Fruit fly (Drosophila melanogaster) whole organism, embryonic: Measurements from ENCODE around the gene Rsph1.

ENCODE experiments used
- Adf1 ChIP-seq: fragments of 200-800 bp; sonication (Bioruptor generic); IDR thresholded peaks from 2 replicates; pipeline ENCODE4 v1.3.6; 2022; ENCODE audit warnings: missing biosample characterization, missing genetic modification characterization
- Bdp1 ChIP-seq: fragments of 200-800 bp; sonication (Bioruptor generic); optimal IDR thresholded peaks from 3 replicates; lab custom pipeline; 2016; ENCODE audit warnings: missing biosample characterization, missing genetic modification characterization
- Blimp-1 ChIP-seq: fragments of 200-800 bp; sonication (Bioruptor generic); optimal IDR thresholded peaks from 3 replicates; lab custom pipeline; 2018; ENCODE audit warnings: missing biosample characterization, missing genetic modification characterization, mild to moderate bottlenecking, moderate library complexity, missing genetic modification reagents
- C15 ChIP-seq: fragments of 200-800 bp; sonication (Bioruptor generic); IDR thresholded peaks from 3 replicates; pipeline ENCODE4 v1.3.6; 2022; ENCODE audit warnings: missing biosample characterization, missing genetic modification characterization
- CG10543 ChIP-seq: fragments of 200-800 bp; sonication (Bioruptor generic); optimal IDR thresholded peaks from 3 replicates; lab custom pipeline; 2017; ENCODE audit warnings: missing biosample characterization, mild to moderate bottlenecking, missing genetic modification characterization, moderate library complexity
- CG13424 ChIP-seq: fragments of 200-800 bp; sonication (Bioruptor generic); optimal IDR thresholded peaks from 2 replicates; lab custom pipeline; 2019; ENCODE audit warnings: missing biosample characterization, mild to moderate bottlenecking, missing genetic modification characterization, moderate library complexity
- CG14441 ChIP-seq: fragments of 200-800 bp; sonication (Bioruptor generic); IDR thresholded peaks from 2 replicates; pipeline ENCODE4 v1.3.6; 2022; ENCODE audit warnings: missing biosample characterization, missing genetic modification characterization
- CG16863 ChIP-seq: fragments of 200-800 bp; sonication (Bioruptor generic); optimal IDR thresholded peaks from 3 replicates; lab custom pipeline; 2016; ENCODE audit warnings: missing biosample characterization, missing genetic modification characterization
- CG2199 ChIP-seq: fragments of 200-800 bp; sonication (Bioruptor generic); IDR thresholded peaks from 3 replicates; pipeline ENCODE4 v1.3.6; 2022; ENCODE audit warnings: missing biosample characterization, missing genetic modification characterization
- CG31365 ChIP-seq: fragments of 200-800 bp; sonication (Bioruptor generic); optimal IDR thresholded peaks from 2 replicates; lab custom pipeline; 2018; ENCODE audit warnings: missing biosample characterization, mild to moderate bottlenecking, missing genetic modification characterization
- CG32767 ChIP-seq: fragments of 200-800 bp; sonication (Bioruptor generic); IDR thresholded peaks from 2 replicates; pipeline ENCODE4 v1.3.6; 2022; ENCODE audit warnings: missing biosample characterization, missing genetic modification characterization
- CG34224 ChIP-seq: fragments of 200-800 bp; sonication (Bioruptor generic); IDR thresholded peaks from 3 replicates; pipeline ENCODE4 v1.3.6; 2022; ENCODE audit warnings: missing biosample characterization, missing genetic modification characterization; ENCODE audit not compliant: partially characterized antibody
- CG6854 ChIP-seq: fragments of 200-800 bp; sonication (Bioruptor generic); optimal IDR thresholded peaks from 3 replicates; lab custom pipeline; 2017; ENCODE audit warnings: missing biosample characterization, mild to moderate bottlenecking, missing genetic modification characterization
- CG7271 ChIP-seq: fragments of 200-800 bp; sonication (Bioruptor generic); optimal IDR thresholded peaks from 2 replicates; lab custom pipeline; 2018; ENCODE audit warnings: missing biosample characterization, mild to moderate bottlenecking, missing genetic modification characterization, moderate library complexity
- CHES-1-like ChIP-seq: fragments of 200-800 bp; sonication (Bioruptor generic); optimal IDR thresholded peaks from 2 replicates; lab custom pipeline; 2016; ENCODE audit warnings: missing biosample characterization, missing genetic modification characterization
- D ChIP-seq, 2 experiments: fragments of 200-800 bp in 1 of 2; fragments of >200 bp in 1 of 2; sonication (Bioruptor generic) in 1 of 2; optimal IDR thresholded peaks; 2 replicates in 1 of 2; 3 replicates in 1 of 2; lab custom pipeline; 2017; ENCODE audit warnings: mild to moderate bottlenecking in 1 of 2, missing biosample characterization in 1 of 2, missing genetic modification characterization in 1 of 2, missing genetic modification reagents in 1 of 2
- Dbx ChIP-seq: fragments of 200-800 bp; sonication (Bioruptor generic); IDR thresholded peaks from 3 replicates; pipeline ENCODE4 v1.3.6; 2022; ENCODE audit warnings: missing biosample characterization, missing genetic modification characterization
- Deaf1 ChIP-seq: fragments of 200-800 bp; optimal IDR thresholded peaks from 3 replicates; lab custom pipeline; 2019; ENCODE audit warnings: missing biosample characterization, mild to moderate bottlenecking, missing genetic modification characterization, moderate library complexity
- Gsc ChIP-seq: fragments of 200-800 bp; sonication (Bioruptor generic); IDR thresholded peaks from 2 replicates; pipeline ENCODE4 v1.3.6; 2022; ENCODE audit warnings: missing biosample characterization, missing genetic modification characterization
- H2.0 ChIP-seq: fragments of 200-800 bp; sonication (Bioruptor generic); IDR thresholded peaks from 2 replicates; pipeline ENCODE4 v1.3.6; 2022; ENCODE audit warnings: missing biosample characterization, missing genetic modification characterization
- Hand ChIP-seq: fragments of 200-800 bp; sonication (Bioruptor generic); optimal IDR thresholded peaks from 2 replicates; lab custom pipeline; 2017; ENCODE audit warnings: mild to moderate bottlenecking, missing biosample characterization, missing genetic modification reagents, missing genetic modification characterization
- HmgD ChIP-seq: fragments of 200-800 bp; sonication (Bioruptor generic); optimal IDR thresholded peaks from 3 replicates; lab custom pipeline; 2016; ENCODE audit warnings: missing biosample characterization, missing genetic modification characterization
- Hmx ChIP-seq: fragments of 200-800 bp; sonication (Bioruptor generic); optimal IDR thresholded peaks from 2 replicates; lab custom pipeline; 2016; ENCODE audit warnings: missing biosample characterization, missing genetic modification characterization
- Med ChIP-seq: fragments of 200-800 bp; sonication (Bioruptor generic); peaks from one replicate; lab custom pipeline; 2016; ENCODE audit warnings: missing biosample characterization, missing genetic modification characterization, mild to moderate bottlenecking, inconsistent platforms, moderate library complexity
- NfI ChIP-seq: fragments of 200-800 bp; sonication (Bioruptor generic); optimal IDR thresholded peaks from 3 replicates; lab custom pipeline; 2018; ENCODE audit warnings: missing biosample characterization, mild to moderate bottlenecking, missing genetic modification characterization, moderate library complexity
- Optix ChIP-seq: fragments of 200-800 bp; sonication (Bioruptor generic); IDR thresholded peaks from 3 replicates; pipeline ENCODE4 v1.3.6; 2022; ENCODE audit warnings: missing biosample characterization, missing genetic modification characterization
- Pdp1 ChIP-seq, 2 experiments: fragments of 200-800 bp; sonication (Bioruptor generic); optimal IDR thresholded peaks; 3 replicates each; lab custom pipeline; 2016; ENCODE audit warnings: missing biosample characterization in 2 of 2, missing genetic modification characterization in 2 of 2, mild to moderate bottlenecking in 1 of 2, moderate library complexity in 1 of 2
- Stat92E ChIP-seq, 3 experiments: fragments of >200 bp in 2 of 3; fragments of 200-800 bp in 1 of 3; sonication (Bioruptor generic) in 1 of 3; optimal IDR thresholded peaks; 2 replicates each; lab custom pipeline; 2017 to 2019; ENCODE audit warnings: missing biosample characterization in 3 of 3, missing genetic modification characterization in 3 of 3, mild to moderate bottlenecking in 1 of 3, moderate library complexity in 1 of 3
- Xbp1 ChIP-seq: fragments of 200-800 bp; sonication (Bioruptor generic); optimal IDR thresholded peaks from 3 replicates; lab custom pipeline; 2016; ENCODE audit warnings: missing biosample characterization, mild to moderate bottlenecking, missing genetic modification characterization
- ac ChIP-seq: fragments of 200-800 bp; sonication (Bioruptor generic); optimal IDR thresholded peaks from 3 replicates; lab custom pipeline; 2017; ENCODE audit warnings: missing biosample characterization, mild to moderate bottlenecking, missing genetic modification characterization
- az2 ChIP-seq: fragments of 200-800 bp; sonication (Bioruptor generic); optimal IDR thresholded peaks from 3 replicates; lab custom pipeline; 2016; ENCODE audit warnings: missing biosample characterization, missing genetic modification characterization
- bowl ChIP-seq: fragments of 200-800 bp; sonication (Bioruptor generic); IDR thresholded peaks from 2 replicates; pipeline ENCODE4 v1.3.6; 2022; ENCODE audit warnings: missing biosample characterization, missing genetic modification characterization
- crol ChIP-seq: fragments of 200-800 bp; sonication (Bioruptor generic); IDR thresholded peaks from 2 replicates; pipeline ENCODE4 v1.3.6; 2022; ENCODE audit warnings: missing biosample characterization, missing genetic modification characterization
- crp ChIP-seq, 2 experiments: fragments of 200-800 bp; sonication (Bioruptor generic); optimal IDR thresholded peaks; 2 replicates in 1 of 2; 3 replicates in 1 of 2; lab custom pipeline; 2017; ENCODE audit warnings: missing biosample characterization in 2 of 2, missing genetic modification characterization in 2 of 2, mild to moderate bottlenecking in 1 of 2, moderate library complexity in 1 of 2
- cwo ChIP-seq: fragments of 200-800 bp; sonication (Bioruptor generic); optimal IDR thresholded peaks from 3 replicates; lab custom pipeline; 2017; ENCODE audit warnings: missing biosample characterization, missing genetic modification characterization, mild to moderate bottlenecking, moderate library complexity, missing genetic modification reagents
- dan ChIP-seq: fragments of 200-800 bp; sonication (Bioruptor generic); IDR thresholded peaks from 2 replicates; pipeline ENCODE4 v1.3.6; 2022; ENCODE audit warnings: missing biosample characterization, missing genetic modification characterization
- ewg ChIP-seq: fragments of 200-800 bp; sonication (Bioruptor generic); optimal IDR thresholded peaks from 3 replicates; lab custom pipeline; 2017; ENCODE audit warnings: mild to moderate bottlenecking, missing biosample characterization, missing genetic modification reagents, missing genetic modification characterization
- fd3F ChIP-seq: fragments of 200-800 bp; sonication (Bioruptor generic); optimal IDR thresholded peaks from 2 replicates; lab custom pipeline; 2018; ENCODE audit warnings: missing biosample characterization, mild to moderate bottlenecking, missing genetic modification characterization, moderate library complexity
- gsb ChIP-seq: fragments of 200-800 bp; sonication (Bioruptor generic); IDR thresholded peaks from 2 replicates; pipeline ENCODE4 v1.3.6; 2022; ENCODE audit warnings: missing biosample characterization, missing genetic modification characterization
- lbe ChIP-seq: fragments of 200-800 bp; sonication (Bioruptor generic); optimal IDR thresholded peaks from 2 replicates; lab custom pipeline; 2016; ENCODE audit warnings: missing biosample characterization, mild to moderate bottlenecking, missing genetic modification characterization
- luna ChIP-seq: fragments of 200-800 bp; sonication (Bioruptor generic); optimal IDR thresholded peaks from 2 replicates; lab custom pipeline; 2016; ENCODE audit warnings: missing biosample characterization, missing genetic modification characterization
- onecut ChIP-seq: fragments of 200-800 bp; sonication (Bioruptor generic); IDR thresholded peaks from 2 replicates; pipeline ENCODE4 v1.3.6; 2022; ENCODE audit warnings: missing biosample characterization, missing genetic modification characterization
- phol ChIP-seq: fragments of 200-800 bp; sonication (Bioruptor generic); optimal IDR thresholded peaks from 3 replicates; lab custom pipeline; 2018; ENCODE audit warnings: missing biosample characterization, mild to moderate bottlenecking, missing genetic modification characterization, moderate library complexity
- pum ChIP-seq: fragments of 200-800 bp; sonication (Bioruptor generic); optimal IDR thresholded peaks from 2 replicates; lab custom pipeline; 2016; ENCODE audit warnings: missing biosample characterization, missing genetic modification characterization
- scrt ChIP-seq: fragments of 200-800 bp; sonication (Bioruptor generic); optimal IDR thresholded peaks from 2 replicates; lab custom pipeline; 2018; ENCODE audit warnings: missing biosample characterization, mild to moderate bottlenecking, missing genetic modification characterization, moderate library complexity
- sd ChIP-seq: fragments of 200-800 bp; sonication (Bioruptor generic); optimal IDR thresholded peaks from 3 replicates; lab custom pipeline; 2018; ENCODE audit warnings: missing biosample characterization, mild to moderate bottlenecking, missing genetic modification characterization, moderate library complexity
- sens ChIP-seq: fragments of 200-800 bp; sonication (Bioruptor generic); peaks from one replicate; lab custom pipeline; 2016; ENCODE audit warnings: missing biosample characterization, missing genetic modification characterization
- sqz ChIP-seq: fragments of 200-800 bp; sonication (Bioruptor generic); optimal IDR thresholded peaks from 3 replicates; lab custom pipeline; 2018; ENCODE audit warnings: missing biosample characterization, mild to moderate bottlenecking, missing genetic modification characterization
- sr ChIP-seq: fragments of 200-800 bp; sonication (Bioruptor generic); IDR thresholded peaks from 3 replicates; pipeline ENCODE4 v1.3.6; 2022; ENCODE audit warnings: missing biosample characterization, missing genetic modification characterization
- unc-4 ChIP-seq: fragments of 200-800 bp; sonication (Bioruptor generic); IDR thresholded peaks from 2 replicates; pipeline ENCODE4 v1.3.6; 2022; ENCODE audit warnings: missing biosample characterization, missing genetic modification characterization; ENCODE audit not compliant: partially characterized antibody
- yki ChIP-seq: fragments of >200 bp; optimal IDR thresholded peaks from 3 replicates; lab custom pipeline; 2018

Gene Rsph1

dm6 chr2L:13204151-13204550 lies 20.9 kb downstream of the Rsph1 start (continued):
- TF ChIP-seq gsb (GFP tag; lab: Robert Waterston, UW) (no peak), sqz (GFP tag; lab: Kevin White, UChicago) (no peak), CG16863 (GFP tag; lab: Kevin White, UChicago) (no peak), fd3F (no peak), cwo (GFP tag; lab: Kevin White, UChicago) (peak; percentile 13), dan (GFP tag; lab: Robert Waterston, UW) (no peak), Bdp1 (GFP tag; lab: Kevin White, UChicago) (no peak), Med (GFP tag; lab: Kevin White, UChicago) (peak; percentile 34), yki (lab: Kevin White, UChicago) (no peak), pum (no peak), H2.0 (GFP tag; lab: Robert Waterston, UW) (no peak), Dbx (GFP tag; lab: Robert Waterston, UW) (no peak), Adf1 (GFP tag; lab: Robert Waterston, UW) (no peak), luna (GFP tag; lab: Kevin White, UChicago) (no peak), Xbp1 (GFP tag; lab: Kevin White, UChicago) (no peak), NfI (GFP tag; lab: Kevin White, UChicago) (no peak), unc-4 (no peak), crol (GFP tag; lab: Robert Waterston, UW) (no peak), ac (GFP tag; lab: Kevin White, UChicago) (no peak), lbe (GFP tag; lab: Kevin White, UChicago) (no peak), onecut (GFP tag; lab: Robert Waterston, UW) (0 out of 2 replicates have a peak, but pooled peaks have one; percentile 2), HmgD (no peak), sd (tag; lab: Kevin White, UChicago) (peak; percentile 60), az2 (no peak), CG6854 (peak; percentile 13), C15 (GFP tag; lab: Robert Waterston, UW) (no peak), Hmx (no peak), D (optimal IDR thresholded peaks at IDR 0.05; lab: Kevin White, UChicago) (no peak), D (GFP tag; optimal IDR thresholded peaks at IDR 0.05; lab: Kevin White, UChicago) (no peak), CG7271 (tag; lab: Kevin White, UChicago) (no peak), scrt (GFP tag; lab: Kevin White, UChicago) (no peak), Optix (no peak), Gsc (no peak), Pdp1 (GFP tag; optimal IDR thresholded peaks at IDR 0.05; lab: Kevin White, UChicago) (peak in 1 of 2 experiments; percentile 76), CG14441 (no peak)

dm6 chr2L:13205256-13205655 lies 22.0 kb downstream of the Rsph1 start:
- TF ChIP-seq CG31365 (peak; percentile 41), Stat92E (GFP tag; optimal IDR thresholded peaks at IDR 0.05; lab: Kevin White, UChicago) (no peak), sr (GFP tag; lab: Robert Waterston, UW) (0 out of 3 replicates have a peak, but pooled peaks have one; percentile 64), CHES-1-like (GFP tag; lab: Kevin White, UChicago) (peak; percentile 8), CG34224 (GFP tag; lab: Robert Waterston, UW) (peak; percentile 29; the same call in 1 of the 3 replicates), crp (GFP tag; optimal IDR thresholded peaks at IDR 0.05; lab: Kevin White, UChicago) (peak in 1 of 2 experiments; percentile 7), CG2199 (peak; percentile 88; the same call in 2 of the 3 replicates), bowl (GFP tag; lab: Robert Waterston, UW) (0 out of 2 replicates have a peak, but pooled peaks have one; percentile 24), CG14441 (0 out of 2 replicates have a peak, but pooled peaks have one; percentile 3), CG6854 (peak; percentile 63), CG13424 (tag; lab: Kevin White, UChicago) (peak; percentile 29), CG10543 (peak; percentile 91), CG32767 (peak; percentile 59; the same call in 1 of the 2 replicates), Blimp-1 (GFP tag; lab: Kevin White, UChicago) (no peak), ewg (GFP tag; lab: Kevin White, UChicago) (peak; percentile 92), Deaf1 (peak; percentile 44), phol (tag; lab: Kevin White, UChicago) (no peak), Hand (GFP tag; lab: Kevin White, UChicago) (peak; percentile 71), sens (GFP tag; lab: Kevin White, UChicago) (peak; percentile 57)
